Fruit fly (Drosophila melanogaster): Measurements from ENCODE around the gene CG31342.

CG31342 gene

DNA sequence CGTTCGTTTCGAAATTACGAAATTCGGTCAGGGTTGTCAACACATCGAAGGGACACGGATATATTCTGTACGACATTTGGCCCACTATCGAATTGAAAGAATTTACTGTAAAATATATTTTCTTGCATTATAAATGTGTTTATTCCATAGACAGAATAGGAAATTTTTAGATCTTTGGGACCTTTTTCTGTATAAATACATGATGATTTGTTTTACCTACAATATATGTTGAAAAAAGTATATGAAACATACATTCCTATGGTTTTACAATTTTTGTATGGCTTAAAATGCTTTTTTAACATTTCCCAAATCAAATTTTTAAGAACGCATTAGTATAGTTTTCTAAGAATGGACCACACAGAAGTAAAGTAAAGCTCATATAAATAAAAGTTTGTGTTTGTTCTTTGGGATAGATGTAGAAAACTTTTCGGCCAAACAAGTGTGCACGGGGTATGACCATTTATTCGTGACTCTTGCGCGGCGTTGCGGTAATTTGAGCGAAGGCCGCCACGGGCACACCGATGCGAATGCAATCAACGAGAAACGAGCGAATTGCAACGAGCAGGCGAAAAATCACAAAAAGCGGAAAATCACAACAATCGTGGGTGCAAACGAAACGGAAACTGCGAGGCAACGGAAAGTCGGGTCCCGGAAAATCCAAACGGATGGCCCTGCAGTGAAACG lies 11.9 kb downstream of the CG31342 start, which contains the start of the genes CG17327, CG44194 and CG7518 (continued):
- TF ChIP-seq C15 (GFP tag; IDR thresholded peaks at IDR 0.05) (no peak), dmrt99B (tag; optimal IDR thresholded peaks at IDR 0.05) (no peak), tin (GFP tag; optimal IDR thresholded peaks at IDR 0.05) (peak; percentile 18), CG4707 (GFP tag; optimal IDR thresholded peaks at IDR 0.05) (no peak), CG17612 (GFP tag; IDR thresholded peaks at IDR 0.05) (no peak), CG32767 (GFP tag; IDR thresholded peaks at IDR 0.05) (no peak), CG7372 (GFP tag; IDR thresholded peaks at IDR 0.05) (no peak), CG12391 (tag; optimal IDR thresholded peaks at IDR 0.05) (peak; percentile 66), row (GFP tag; IDR thresholded peaks at IDR 0.05) (peak; percentile 84), gce (GFP tag; IDR thresholded peaks at IDR 0.05) (no peak), Deaf1 (tag; optimal IDR thresholded peaks at IDR 0.05) (no peak), CG4730 (GFP tag; IDR thresholded peaks at IDR 0.05) (no peak), pho (GFP tag; optimal IDR thresholded peaks at IDR 0.05) (peak; percentile 22), al (GFP tag; IDR thresholded peaks at IDR 0.05) (peak; percentile 26; the same call in 1 of the 2 replicates), CG2889 (GFP tag; IDR thresholded peaks at IDR 0.05) (no peak), Nf-YB (GFP tag; optimal IDR thresholded peaks at IDR 0.05) (no peak), CG14710 (tag; optimal IDR thresholded peaks at IDR 0.05) (peak; percentile 80), Hr39 (optimal IDR thresholded peaks at IDR 0.05) (no peak), so (GFP tag; IDR thresholded peaks at IDR 0.05) (no peak), CHES-1-like (GFP tag; optimal IDR thresholded peaks at IDR 0.05) (peak; percentile 0), CG8388 (GFP tag; optimal IDR thresholded peaks at IDR 0.05) (no peak), CG5245 (GFP tag; optimal IDR thresholded peaks at IDR 0.05) (no peak), CG11504 (tag; optimal IDR thresholded peaks at IDR 0.05) (no peak), Vsx1 (GFP tag; optimal IDR thresholded peaks at IDR 0.05) (no peak), Rx (GFP tag; IDR thresholded peaks at IDR 0.05) (no peak), CrebB (tag; optimal IDR thresholded peaks at IDR 0.05) (no peak), hth (optimal IDR thresholded peaks at IDR 0.05) (no peak), CG4328 (GFP tag; optimal IDR thresholded peaks at IDR 0.05) (no peak), B-H2 (GFP tag; optimal IDR thresholded peaks at IDR 0.05) (no peak), Mrtf (GFP tag; IDR thresholded peaks at IDR 0.05) (no peak), gro (GFP tag; optimal IDR thresholded peaks at IDR 0.05) (no peak), CG17186 (GFP tag; optimal IDR thresholded peaks at IDR 0.05) (peak; percentile 88), CG10366 (GFP tag; IDR thresholded peaks at IDR 0.05) (no peak), CG11456 (GFP tag; IDR thresholded peaks at IDR 0.05) (peak; percentile 25; the same call in 2 of the 3 replicates), cg (GFP tag; optimal IDR thresholded peaks at IDR 0.05) (no peak), gfzf (GFP tag; optimal IDR thresholded peaks at IDR 0.05) (peak; percentile 93), fd96Cb (tag; optimal IDR thresholded peaks at IDR 0.05) (peak; percentile 5), Kr (GFP tag; optimal IDR thresholded peaks at IDR 0.05) (no peak), kah (GFP tag; optimal IDR thresholded peaks at IDR 0.05) (no peak), CG33213 (GFP tag; optimal IDR thresholded peaks at IDR 0.05) (no peak), CG18476 (GFP tag; optimal IDR thresholded peaks at IDR 0.05) (peak; percentile 6), CG18262 (tag; optimal IDR thresholded peaks at IDR 0.05) (no peak), H2.0 (GFP tag; IDR thresholded peaks at IDR 0.05) (no peak), cato (GFP tag; optimal IDR thresholded peaks at IDR 0.05; ENCODE audit: borderline replicate concordance) (peak; percentile 7), Hr78 (GFP tag; optimal IDR thresholded peaks at IDR 0.05) (no peak), CG30431 (GFP tag; optimal IDR thresholded peaks at IDR 0.05) (no peak), D19B (GFP tag; optimal IDR thresholded peaks at IDR 0.05) (no peak), CG5953 (GFP tag; IDR thresholded peaks at IDR 0.05) (no peak), Side (GFP tag; optimal IDR thresholded peaks at IDR 0.05) (no peak), MESR4 (GFP tag; optimal IDR thresholded peaks at IDR 0.05) (peak; percentile 77), Drgx (GFP tag; IDR thresholded peaks at IDR 0.05) (no peak)
